Worm (Caenorhabditis elegans) whole organism, L4/young adult: ENCODE data around the gene alp-1.

Experiments used
- dao-5 ChIP-seq: sonication (generic microtip); optimal IDR thresholded peaks from 2 replicates; lab custom pipeline; 2016; ENCODE audit warnings: missing genotype, missing genetic modification characterization, moderate library complexity, missing compliant biosample characterization
- him-1 ChIP-seq: sonication (generic microtip); optimal IDR thresholded peaks from 2 replicates; lab custom pipeline; 2016; ENCODE audit warnings: missing genotype, missing genetic modification reagents, missing genetic modification characterization, missing compliant biosample characterization

DNA sequence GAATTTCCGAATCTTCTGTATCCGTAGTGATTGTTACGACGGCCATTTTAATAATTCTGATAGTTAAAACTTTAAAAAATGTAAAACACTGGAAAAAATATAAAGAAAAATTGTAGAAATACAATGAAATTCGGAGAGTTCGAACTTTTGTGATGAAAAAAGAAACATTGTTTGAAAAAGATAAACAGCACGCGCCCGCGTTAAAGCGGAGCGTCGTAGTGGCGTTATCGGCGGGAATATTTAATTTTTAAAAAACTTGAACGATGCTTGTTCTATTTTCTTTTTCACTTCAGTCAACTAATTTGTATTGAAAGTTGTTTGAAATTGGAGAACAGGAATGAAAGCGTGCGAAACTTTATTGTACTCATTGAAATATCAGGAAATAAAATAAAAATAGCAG is 17.3 kb downstream of the alp-1 start, which contains the start of gene npp-23:
- no peak for TF ChIP-seq him-1 (tag; lab: Kevin White, UChicago)
- no peak for TF ChIP-seq dao-5 (tag; lab: Kevin White, UChicago)
